Fruit fly (Drosophila melanogaster): ENCODE results near the gene Patr-1.

dm6 chr3R:17053415-17054177 is 10.2 kb downstream of the Patr-1 start, which contains the start of gene Dad:
- peak; percentile 70 for TF ChIP-seq Mnt (GFP tag; optimal IDR thresholded peaks at IDR 0.05)
- peak; percentile 56 for TF ChIP-seq CG12768 (GFP tag; optimal IDR thresholded peaks at IDR 0.05)

All from whole organism, adult.